Fruit fly (Drosophila melanogaster) whole organism, embryonic: ENCODE data around the gene deltaCOP.
A peak's percentile ranks its signal among the peaks of the same experiment; 100 is the strongest.

ENCODE experiments used
- C15 ChIP-seq: fragments of 200-800 bp; sonication (Bioruptor generic); IDR thresholded peaks from 3 replicates; pipeline ENCODE4 v1.3.6; 2022; ENCODE audit warnings: missing biosample characterization, missing genetic modification characterization
- CG10274 ChIP-seq: fragments of 200-800 bp; sonication (Bioruptor generic); optimal IDR thresholded peaks from 3 replicates; lab custom pipeline; 2017; ENCODE audit warnings: missing biosample characterization, mild to moderate bottlenecking, missing genetic modification characterization
- CG10543 ChIP-seq: fragments of 200-800 bp; sonication (Bioruptor generic); optimal IDR thresholded peaks from 3 replicates; lab custom pipeline; 2017; ENCODE audit warnings: missing biosample characterization, mild to moderate bottlenecking, missing genetic modification characterization, moderate library complexity
- CG12071 ChIP-seq: fragments of 200-800 bp; sonication (Bioruptor generic); optimal IDR thresholded peaks from 3 replicates; lab custom pipeline; 2018; ENCODE audit warnings: missing biosample characterization, mild to moderate bottlenecking, missing genetic modification characterization
- CG13287 ChIP-seq: fragments of 200-800 bp; sonication (Bioruptor generic); IDR thresholded peaks from 2 replicates; pipeline ENCODE4 v1.3.6; 2022; ENCODE audit warnings: missing biosample characterization, missing genetic modification characterization; ENCODE audit not compliant: partially characterized antibody
- CG13624 ChIP-seq: fragments of 200-800 bp; sonication (Bioruptor generic); optimal IDR thresholded peaks from 2 replicates; lab custom pipeline; 2016; ENCODE audit warnings: missing biosample characterization, missing genetic modification characterization
- CG14667 ChIP-seq: fragments of 200-800 bp; sonication (Bioruptor generic); IDR thresholded peaks from 2 replicates; pipeline ENCODE4 v1.3.6; 2022; ENCODE audit warnings: missing biosample characterization, missing genetic modification characterization
- CG14965 ChIP-seq: fragments of 200-800 bp; sonication (Bioruptor generic); optimal IDR thresholded peaks from 2 replicates; lab custom pipeline; 2016; ENCODE audit warnings: missing biosample characterization, missing genetic modification characterization, borderline replicate concordance
- CG15479 ChIP-seq: fragments of 200-800 bp; sonication (Bioruptor generic); optimal IDR thresholded peaks from 3 replicates; lab custom pipeline; 2019; ENCODE audit warnings: missing biosample characterization, mild to moderate bottlenecking, missing genetic modification characterization, moderate library complexity
- CG15514 ChIP-seq: fragments of 200-800 bp; sonication (Bioruptor generic); optimal IDR thresholded peaks from 3 replicates; lab custom pipeline; 2017; ENCODE audit warnings: missing biosample characterization, missing genetic modification characterization, mild to moderate bottlenecking, moderate library complexity, missing genetic modification reagents
- CG17186 ChIP-seq: fragments of 200-800 bp; sonication (Bioruptor generic); optimal IDR thresholded peaks from 3 replicates; lab custom pipeline; 2017; ENCODE audit warnings: missing biosample characterization, missing genetic modification reagents, missing genetic modification characterization
- CG17568 ChIP-seq: fragments of 200-800 bp; sonication (Bioruptor generic); optimal IDR thresholded peaks from 2 replicates; lab custom pipeline; 2018; ENCODE audit warnings: missing biosample characterization, mild to moderate bottlenecking, missing genetic modification characterization, moderate library complexity
- CG2875 ChIP-seq: fragments of 200-800 bp; sonication (Bioruptor generic); optimal IDR thresholded peaks from 2 replicates; lab custom pipeline; 2017; ENCODE audit warnings: missing biosample characterization, mild to moderate bottlenecking, missing genetic modification characterization, missing genetic modification reagents
- CG30431 ChIP-seq: fragments of 200-800 bp; sonication (Bioruptor generic); optimal IDR thresholded peaks from 2 replicates; lab custom pipeline; 2017; ENCODE audit warnings: missing biosample characterization, missing genetic modification characterization
- CG32532 ChIP-seq: fragments of 200-800 bp; sonication (Bioruptor generic); IDR thresholded peaks from 2 replicates; pipeline ENCODE4 v1.3.6; 2022; ENCODE audit warnings: missing biosample characterization, missing genetic modification characterization
- CG43689 ChIP-seq: fragments of 200-800 bp; sonication (Bioruptor generic); IDR thresholded peaks from 2 replicates; pipeline ENCODE4 v1.3.6; 2022; ENCODE audit warnings: missing biosample characterization, missing genetic modification characterization
- CG6175 ChIP-seq: fragments of 200-800 bp; sonication (Bioruptor generic); IDR thresholded peaks from 3 replicates; pipeline ENCODE4 v1.3.6; 2022; ENCODE audit warnings: missing biosample characterization, missing genetic modification characterization
- CG7839 ChIP-seq: fragments of 200-800 bp; sonication (Bioruptor generic); optimal IDR thresholded peaks from 3 replicates; lab custom pipeline; 2018; ENCODE audit warnings: missing biosample characterization, mild to moderate bottlenecking, missing genetic modification characterization, moderate library complexity
- CG7963 ChIP-seq: fragments of 200-800 bp; sonication (Bioruptor generic); IDR thresholded peaks from 3 replicates; pipeline ENCODE4 v1.3.6; 2022; ENCODE audit warnings: missing biosample characterization, missing genetic modification characterization; ENCODE audit not compliant: partially characterized antibody
- CG8281 ChIP-seq: fragments of 200-800 bp; sonication (Bioruptor generic); optimal IDR thresholded peaks from 2 replicates; lab custom pipeline; 2018; ENCODE audit warnings: missing biosample characterization, mild to moderate bottlenecking, missing genetic modification characterization, moderate library complexity
- CG8290 ChIP-seq, 3 experiments: fragments of 200-800 bp; sonication (Bioruptor generic); optimal IDR thresholded peaks; 2 replicates each; lab custom pipeline; 2016 to 2019; ENCODE audit warnings: missing biosample characterization in 3 of 3, missing genetic modification characterization in 3 of 3, mild to moderate bottlenecking in 2 of 3, moderate library complexity in 1 of 3
- CG9876 ChIP-seq: fragments of 200-800 bp; sonication (Bioruptor generic); optimal IDR thresholded peaks from 2 replicates; lab custom pipeline; 2016; ENCODE audit warnings: missing biosample characterization, missing genetic modification characterization
- Deaf1 ChIP-seq: fragments of 200-800 bp; optimal IDR thresholded peaks from 3 replicates; lab custom pipeline; 2019; ENCODE audit warnings: missing biosample characterization, mild to moderate bottlenecking, missing genetic modification characterization, moderate library complexity
- Dfd ChIP-seq, 2 experiments: fragments of >200 bp; optimal IDR thresholded peaks; 2 replicates each; lab custom pipeline; 2017; ENCODE audit warnings: missing biosample characterization in 2 of 2, missing genetic modification characterization in 2 of 2
- Ets65A ChIP-seq: fragments of 200-800 bp; sonication (Bioruptor generic); peaks from one replicate; lab custom pipeline; 2016; ENCODE audit warnings: missing biosample characterization, missing genetic modification characterization
- Fer1 ChIP-seq: fragments of 200-800 bp; sonication (Bioruptor generic); optimal IDR thresholded peaks from 2 replicates; lab custom pipeline; 2017; ENCODE audit warnings: missing biosample characterization, mild to moderate bottlenecking, missing genetic modification characterization
- Gsc ChIP-seq: fragments of 200-800 bp; sonication (Bioruptor generic); IDR thresholded peaks from 2 replicates; pipeline ENCODE4 v1.3.6; 2022; ENCODE audit warnings: missing biosample characterization, missing genetic modification characterization
- HHEX ChIP-seq: fragments of 200-800 bp; sonication (Bioruptor generic); optimal IDR thresholded peaks from 3 replicates; lab custom pipeline; 2017; ENCODE audit warnings: missing biosample characterization, mild to moderate bottlenecking, missing genetic modification characterization, missing genetic modification reagents
- Lhr ChIP-seq: fragments of 200-800 bp; sonication (Bioruptor generic); optimal IDR thresholded peaks from 3 replicates; lab custom pipeline; 2017; ENCODE audit warnings: mild to moderate bottlenecking, missing biosample characterization, missing genetic modification reagents, missing genetic modification characterization
- Med ChIP-seq: fragments of 200-800 bp; sonication (Bioruptor generic); peaks from one replicate; lab custom pipeline; 2016; ENCODE audit warnings: missing biosample characterization, missing genetic modification characterization, mild to moderate bottlenecking, inconsistent platforms, moderate library complexity
- Myb ChIP-seq: fragments of 200-800 bp; sonication (Bioruptor generic); optimal IDR thresholded peaks from 2 replicates; lab custom pipeline; 2016; ENCODE audit warnings: missing biosample characterization, missing genetic modification characterization
- NK7.1 ChIP-seq: fragments of 200-800 bp; sonication (Bioruptor generic); optimal IDR thresholded peaks from 3 replicates; lab custom pipeline; 2016; ENCODE audit warnings: missing biosample characterization, missing genetic modification characterization
- Nf-YB ChIP-seq: fragments of 200-800 bp; sonication (Bioruptor generic); optimal IDR thresholded peaks from 3 replicates; lab custom pipeline; 2019; ENCODE audit warnings: missing biosample characterization, mild to moderate bottlenecking, missing genetic modification characterization, moderate library complexity
- Usf ChIP-seq: fragments of 200-800 bp; sonication (Bioruptor generic); optimal IDR thresholded peaks from 2 replicates; lab custom pipeline; 2017; ENCODE audit warnings: missing genotype, missing biosample characterization, missing genetic modification characterization
- ci ChIP-seq: fragments of 200-800 bp; sonication (Bioruptor generic); IDR thresholded peaks from 3 replicates; pipeline ENCODE4 v1.3.6; 2022; ENCODE audit warnings: missing biosample characterization, missing genetic modification characterization
- dm ChIP-seq: fragments of 200-800 bp; sonication (Bioruptor generic); optimal IDR thresholded peaks from 3 replicates; lab custom pipeline; 2016; ENCODE audit warnings: missing biosample characterization, missing genetic modification characterization
- eve ChIP-seq, 2 experiments: fragments of >200 bp; optimal IDR thresholded peaks; 2 replicates each; lab custom pipeline; 2017; ENCODE audit warnings: missing biosample characterization in 2 of 2, missing genetic modification characterization in 2 of 2
- gcm ChIP-seq: fragments of 200-800 bp; sonication (Bioruptor generic); optimal IDR thresholded peaks from 2 replicates; lab custom pipeline; 2019; ENCODE audit warnings: missing biosample characterization, mild to moderate bottlenecking, missing genetic modification characterization, moderate library complexity
- gem ChIP-seq: fragments of 200-800 bp; sonication (Bioruptor generic); optimal IDR thresholded peaks from 2 replicates; lab custom pipeline; 2019; ENCODE audit warnings: missing biosample characterization, mild to moderate bottlenecking, missing genetic modification characterization, moderate library complexity
- h ChIP-seq: fragments of >200 bp; optimal IDR thresholded peaks from 2 replicates; lab custom pipeline; 2017
- hkb ChIP-seq, 2 experiments: fragments of 200-800 bp in 1 of 2; fragments of >200 bp in 1 of 2; sonication (Bioruptor generic) in 1 of 2; IDR thresholded peaks in 1 of 2; optimal IDR thresholded peaks in 1 of 2; 2 replicates each; pipeline versions ENCODE4 v1.3.6 to Lab custom; 2017 to 2022; ENCODE audit warnings: missing biosample characterization in 1 of 2, missing genetic modification characterization in 1 of 2
- luna ChIP-seq: fragments of 200-800 bp; sonication (Bioruptor generic); optimal IDR thresholded peaks from 2 replicates; lab custom pipeline; 2016; ENCODE audit warnings: missing biosample characterization, missing genetic modification characterization
- mld ChIP-seq: fragments of 200-800 bp; sonication (Bioruptor generic); IDR thresholded peaks from 3 replicates; pipeline ENCODE4 v1.3.6; 2022; ENCODE audit warnings: missing biosample characterization, missing genetic modification characterization; ENCODE audit not compliant: partially characterized antibody
- nerfin-1 ChIP-seq: fragments of 200-800 bp; sonication (Bioruptor generic); optimal IDR thresholded peaks from 3 replicates; lab custom pipeline; 2019; ENCODE audit warnings: missing biosample characterization, mild to moderate bottlenecking, missing genetic modification characterization, moderate library complexity
- pzg ChIP-seq: fragments of 200-800 bp; sonication (Bioruptor generic); optimal IDR thresholded peaks from 3 replicates; lab custom pipeline; 2018; ENCODE audit warnings: missing biosample characterization, mild to moderate bottlenecking, missing genetic modification characterization, moderate library complexity
- salm ChIP-seq: fragments of 200-800 bp; sonication (Bioruptor generic); optimal IDR thresholded peaks from 2 replicates; lab custom pipeline; 2018; ENCODE audit warnings: missing biosample characterization, mild to moderate bottlenecking, missing genetic modification characterization
- schlank ChIP-seq: fragments of 200-800 bp; sonication (Bioruptor generic); optimal IDR thresholded peaks from 2 replicates; lab custom pipeline; 2018; ENCODE audit warnings: missing biosample characterization, mild to moderate bottlenecking, missing genetic modification characterization
- tin ChIP-seq: fragments of 200-800 bp; sonication (Bioruptor generic); optimal IDR thresholded peaks from 3 replicates; lab custom pipeline; 2016; ENCODE audit warnings: missing biosample characterization, missing genetic modification characterization
- zen2 ChIP-seq: fragments of 200-800 bp; sonication (Bioruptor generic); IDR thresholded peaks from 3 replicates; pipeline ENCODE4 v1.3.6; 2022; ENCODE audit warnings: missing biosample characterization, missing genetic modification characterization; ENCODE audit not compliant: partially characterized antibody

The deltaCOP gene

DNA sequence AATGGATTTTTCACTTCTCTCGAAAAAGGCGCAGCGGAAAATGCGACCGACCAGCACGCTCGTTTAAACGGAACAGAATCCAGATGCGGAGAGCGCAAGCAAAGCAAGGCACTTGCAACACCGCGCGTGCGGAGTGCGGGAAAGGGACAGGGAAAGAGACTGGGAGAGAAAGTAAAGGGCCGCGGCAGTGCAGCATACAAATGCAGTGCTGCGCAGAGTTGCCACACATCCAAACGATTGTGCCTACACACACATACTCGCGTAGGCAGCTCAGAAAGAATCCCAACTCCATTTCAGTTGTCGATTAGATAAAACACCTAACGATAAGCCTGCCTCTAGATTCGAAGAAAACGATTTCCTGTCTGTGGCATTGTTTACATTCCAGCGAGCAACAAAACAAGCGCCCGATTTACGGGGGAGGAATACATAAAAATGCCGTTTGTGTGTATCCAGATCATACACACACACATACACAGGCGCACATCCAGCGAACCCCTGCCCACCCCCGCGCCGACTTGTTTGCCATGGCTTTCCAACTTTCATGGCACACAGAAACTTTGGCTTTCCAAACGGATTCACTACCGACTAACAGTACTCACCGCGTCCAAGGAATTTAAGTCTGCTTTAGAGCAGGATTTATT, 38.0 kb upstream of the deltaCOP start (continued):
- TF ChIP-seq CG17568 (GFP tag; lab: Kevin White, UChicago), result no peak
- TF ChIP-seq pzg (GFP tag; lab: Kevin White, UChicago), result peak; percentile 16
- TF ChIP-seq Lhr (GFP tag; lab: Kevin White, UChicago), result no peak
- no peak for TF ChIP-seq Deaf1
- no peak for TF ChIP-seq CG32532 (GFP tag; lab: Robert Waterston, UW)
- TF ChIP-seq CG2875 (GFP tag; lab: Kevin White, UChicago), result no peak
- TF ChIP-seq ci (GFP tag; lab: Robert Waterston, UW), result peak; percentile 53; the same call in 2 of the 3 replicates
- TF ChIP-seq C15 (GFP tag; lab: Robert Waterston, UW), result no peak
- no peak for TF ChIP-seq NK7.1 (GFP tag; lab: Kevin White, UChicago)
- TF ChIP-seq CG14965 (GFP tag; lab: Kevin White, UChicago), result no peak
- no peak for TF ChIP-seq CG14667 (GFP tag; lab: Robert Waterston, UW)
- peak; percentile 89 for TF ChIP-seq nerfin-1 (tag; lab: Kevin White, UChicago)
- no peak for TF ChIP-seq CG8281 (tag; lab: Kevin White, UChicago)
- no peak for TF ChIP-seq HHEX (GFP tag; lab: Kevin White, UChicago)
- TF ChIP-seq CG8290 (GFP tag; optimal IDR thresholded peaks at IDR 0.05; lab: Kevin White, UChicago), result no peak
- no peak for TF ChIP-seq CG8290 (tag; optimal IDR thresholded peaks at IDR 0.05; lab: Kevin White, UChicago)
- TF ChIP-seq CG15514 (GFP tag; lab: Kevin White, UChicago), result no peak
- no peak for TF ChIP-seq salm (tag; lab: Kevin White, UChicago)
- no peak for TF ChIP-seq CG6175 (GFP tag; lab: Robert Waterston, UW)
- no peak for TF ChIP-seq gcm
- TF ChIP-seq schlank (tag; lab: Kevin White, UChicago), result no peak
- TF ChIP-seq CG7963, result no peak
- no peak for TF ChIP-seq dm (GFP tag; lab: Kevin White, UChicago)
- peak; percentile 74 for TF ChIP-seq Med
- no peak for TF ChIP-seq hkb (optimal IDR thresholded peaks at IDR 0.05; lab: Kevin White, UChicago)
- TF ChIP-seq hkb (GFP tag; IDR thresholded peaks at IDR 0.05; lab: Robert Waterston, UW), result no peak
- no peak for TF ChIP-seq CG17186 (GFP tag; lab: Kevin White, UChicago)
- no peak for TF ChIP-seq CG7839
- TF ChIP-seq gem (tag; lab: Kevin White, UChicago), result no peak
- no peak for TF ChIP-seq CG10543 (GFP tag; lab: Kevin White, UChicago)
- TF ChIP-seq luna (GFP tag; lab: Kevin White, UChicago), result no peak
- TF ChIP-seq CG30431, result no peak
- TF ChIP-seq CG12071 (GFP tag; lab: Kevin White, UChicago), result no peak
- TF ChIP-seq Ets65A (GFP tag; lab: Kevin White, UChicago), result no peak
- TF ChIP-seq Fer1 (GFP tag; lab: Kevin White, UChicago), result no peak
- TF ChIP-seq h (lab: Kevin White, UChicago), result no peak
- peak; percentile 99 for TF ChIP-seq CG15479 (GFP tag; lab: Kevin White, UChicago)
- no peak for TF ChIP-seq CG43689
- TF ChIP-seq Myb, result no peak
- TF ChIP-seq mld (GFP tag; lab: Robert Waterston, UW), result no peak
- TF ChIP-seq CG13287 (GFP tag; lab: Robert Waterston, UW), result no peak; the same call in 1 of the 2 replicates
- TF ChIP-seq Usf (GFP tag; lab: Kevin White, UChicago), result no peak
- no peak for TF ChIP-seq zen2 (GFP tag; lab: Robert Waterston, UW)
- TF ChIP-seq eve (GFP tag; optimal IDR thresholded peaks at IDR 0.05; lab: Kevin White, UChicago), result no peak
- TF ChIP-seq CG9876, result no peak
- no peak for TF ChIP-seq Nf-YB (GFP tag; lab: Kevin White, UChicago)
- no peak for TF ChIP-seq Gsc
- no peak for TF ChIP-seq CG13624
- no peak for TF ChIP-seq Dfd (GFP tag; optimal IDR thresholded peaks at IDR 0.05; lab: Kevin White, UChicago)
- TF ChIP-seq CG10274 (GFP tag; lab: Kevin White, UChicago), result no peak
- no peak for TF ChIP-seq tin (GFP tag; lab: Kevin White, UChicago)
